Worm (Caenorhabditis elegans) whole organism, L2 larva: ENCODE data around the gene R10D12.8.

ENCODE experiments used
- C34F6.9 ChIP-seq: fragments of 150-350 bp; optimal IDR thresholded peaks from 2 replicates; lab custom pipeline; 2014; ENCODE audit warnings: missing biosample characterization, missing genetic modification characterization
- R02D3.7 ChIP-seq: fragments of 150-350 bp; optimal IDR thresholded peaks from 2 replicates; lab custom pipeline; 2014; ENCODE audit warnings: missing biosample characterization, missing genetic modification characterization
- Y55F3AM.14 ChIP-seq: fragments of 200-800 bp; sonication (Bioruptor generic); optimal IDR thresholded peaks from 2 replicates; lab custom pipeline; 2018; ENCODE audit warnings: mild to moderate bottlenecking, missing genetic modification characterization, missing compliant biosample characterization
- ZK546.5 ChIP-seq: sonication (generic microtip); optimal IDR thresholded peaks from 2 replicates; lab custom pipeline; 2017; ENCODE audit warnings: missing biosample characterization, missing genetic modification characterization
- alr-1 ChIP-seq: fragments of 150-350 bp; optimal IDR thresholded peaks from 2 replicates; lab custom pipeline; 2014; ENCODE audit warnings: missing biosample characterization, missing genetic modification characterization
- aly-2 ChIP-seq: fragments of 150-350 bp; optimal IDR thresholded peaks from 2 replicates; lab custom pipeline; 2014; ENCODE audit warnings: missing biosample characterization, missing genetic modification characterization
- ceh-82 ChIP-seq: fragments of 150-350 bp; optimal IDR thresholded peaks from 2 replicates; lab custom pipeline; 2014; ENCODE audit warnings: missing biosample characterization, missing genetic modification characterization
- crh-2 ChIP-seq: sonication (generic microtip); optimal IDR thresholded peaks from 2 replicates; lab custom pipeline; 2017; ENCODE audit warnings: missing biosample characterization, missing genetic modification characterization
- dmd-4 ChIP-seq: sonication (generic microtip); optimal IDR thresholded peaks from 2 replicates; lab custom pipeline; 2017; ENCODE audit warnings: missing biosample characterization, missing genetic modification characterization
- egl-27 ChIP-seq: sonication (generic microtip); optimal IDR thresholded peaks from 3 replicates; lab custom pipeline; 2017; ENCODE audit warnings: missing biosample characterization, missing genetic modification reagents, missing genetic modification characterization
- fos-1 ChIP-seq: fragments of 150-350 bp; optimal IDR thresholded peaks from 2 replicates; lab custom pipeline; 2014; ENCODE audit warnings: missing biosample characterization, missing genetic modification characterization
- gmeb-1 ChIP-seq: fragments of 150-350 bp; optimal IDR thresholded peaks from 2 replicates; lab custom pipeline; 2014; ENCODE audit warnings: missing biosample characterization, missing genetic modification characterization
- lin-11 ChIP-seq: fragments of 150-350 bp; sonication (generic microtip); optimal IDR thresholded peaks from 2 replicates; lab custom pipeline; 2014; ENCODE audit warnings: missing biosample characterization, missing genetic modification characterization, inconsistent platforms, mixed read lengths
- lin-13 ChIP-seq: fragments of 150-350 bp; optimal IDR thresholded peaks from 2 replicates; lab custom pipeline; 2014; ENCODE audit warnings: missing biosample characterization, missing genetic modification reagents, missing genetic modification characterization
- lin-39 ChIP-seq: fragments of 150-350 bp; optimal IDR thresholded peaks from 2 replicates; lab custom pipeline; 2014; ENCODE audit warnings: missing biosample characterization, missing genetic modification reagents, missing genetic modification characterization
- lsy-2 ChIP-seq, 2 experiments: fragments of 150-350 bp in 1 of 2; sonication (generic microtip) in 1 of 2; optimal IDR thresholded peaks; 2 replicates each; lab custom pipeline; 2014 to 2017; ENCODE audit warnings: missing biosample characterization in 2 of 2, missing genetic modification characterization in 2 of 2
- mbf-1 ChIP-seq: sonication (generic microtip); optimal IDR thresholded peaks from 2 replicates; lab custom pipeline; 2017; ENCODE audit warnings: missing biosample characterization, missing genetic modification characterization
- mdl-1 ChIP-seq, 2 experiments: fragments of 150-350 bp in 1 of 2; sonication (generic microtip) in 1 of 2; optimal IDR thresholded peaks; 2 replicates each; lab custom pipeline; 2017; ENCODE audit warnings: missing biosample characterization in 2 of 2, missing genetic modification characterization in 2 of 2
- nhr-10 ChIP-seq: sonication (generic microtip); optimal IDR thresholded peaks from 2 replicates; lab custom pipeline; 2017; ENCODE audit warnings: missing biosample characterization, missing genetic modification characterization
- nhr-11 ChIP-seq: fragments of 150-350 bp; optimal IDR thresholded peaks from 2 replicates; lab custom pipeline; 2014; ENCODE audit warnings: missing biosample characterization, missing genetic modification characterization
- nhr-12 ChIP-seq: fragments of 150-350 bp; optimal IDR thresholded peaks from 2 replicates; lab custom pipeline; 2014; ENCODE audit warnings: missing biosample characterization, missing genetic modification characterization
- nhr-129 ChIP-seq: fragments of 150-350 bp; optimal IDR thresholded peaks from 2 replicates; lab custom pipeline; 2014; ENCODE audit warnings: missing biosample characterization, missing genetic modification characterization
- nhr-21 ChIP-seq: fragments of 150-350 bp; optimal IDR thresholded peaks from 2 replicates; lab custom pipeline; 2014; ENCODE audit warnings: missing biosample characterization, missing genetic modification characterization
- nhr-237 ChIP-seq: fragments of 150-350 bp; optimal IDR thresholded peaks from 2 replicates; lab custom pipeline; 2014; ENCODE audit warnings: missing biosample characterization, missing genetic modification characterization
- peb-1 ChIP-seq: fragments of 150-350 bp; optimal IDR thresholded peaks from 2 replicates; lab custom pipeline; 2014; ENCODE audit warnings: missing biosample characterization, missing genetic modification characterization
- sem-4 ChIP-seq: fragments of 150-350 bp; optimal IDR thresholded peaks from 2 replicates; lab custom pipeline; 2014; ENCODE audit warnings: missing biosample characterization, missing genetic modification reagents, missing genetic modification characterization
- skn-1 ChIP-seq: sonication (generic microtip); optimal IDR thresholded peaks from 2 replicates; lab custom pipeline; 2017; ENCODE audit warnings: missing biosample characterization, missing genetic modification characterization
- sma-3 ChIP-seq: sonication (generic microtip); optimal IDR thresholded peaks from 2 replicates; lab custom pipeline; 2016; ENCODE audit warnings: missing genetic modification reagents, missing genetic modification characterization, missing compliant biosample characterization
- sma-9 ChIP-seq, 2 experiments: fragments of 150-350 bp in 1 of 2; sonication (generic microtip) in 1 of 2; optimal IDR thresholded peaks; 2 replicates each; lab custom pipeline; 2014 to 2016; ENCODE audit warnings: missing genetic modification characterization in 2 of 2, mild to moderate bottlenecking in 1 of 2, missing biosample characterization in 1 of 2, missing compliant biosample characterization in 1 of 2, missing genetic modification reagents in 1 of 2, moderate library complexity in 1 of 2
- snpc-4 ChIP-seq: fragments of 150-350 bp; optimal IDR thresholded peaks from 2 replicates; lab custom pipeline; 2014; ENCODE audit warnings: missing biosample characterization, missing genetic modification characterization
- unc-39 ChIP-seq: fragments of 150-350 bp; optimal IDR thresholded peaks from 2 replicates; lab custom pipeline; 2014; ENCODE audit warnings: missing biosample characterization, missing genetic modification characterization
- unc-55 ChIP-seq: fragments of 150-350 bp; sonication (generic microtip); optimal IDR thresholded peaks from 3 replicates; lab custom pipeline; 2014; ENCODE audit warnings: missing biosample characterization, missing genetic modification reagents, missing genetic modification characterization
- unc-62 ChIP-seq: fragments of 150-350 bp; optimal IDR thresholded peaks from 2 replicates; lab custom pipeline; 2014; ENCODE audit warnings: missing biosample characterization, missing genetic modification reagents, missing genetic modification characterization
- zag-1 ChIP-seq: fragments of 150-350 bp; optimal IDR thresholded peaks from 2 replicates; lab custom pipeline; 2014; ENCODE audit warnings: missing biosample characterization, missing genetic modification characterization
- ztf-1 ChIP-seq: fragments of 200-800 bp; sonication (Bioruptor generic); conservative IDR thresholded peaks from 2 replicates; pipeline ENCODE4 v1.3.6; 2022; ENCODE audit warnings: missing genetic modification characterization, missing compliant biosample characterization
- ztf-11 ChIP-seq: sonication (generic microtip); optimal IDR thresholded peaks from 2 replicates; lab custom pipeline; 2017; ENCODE audit warnings: missing biosample characterization, missing genetic modification characterization

Gene R10D12.8

DNA sequence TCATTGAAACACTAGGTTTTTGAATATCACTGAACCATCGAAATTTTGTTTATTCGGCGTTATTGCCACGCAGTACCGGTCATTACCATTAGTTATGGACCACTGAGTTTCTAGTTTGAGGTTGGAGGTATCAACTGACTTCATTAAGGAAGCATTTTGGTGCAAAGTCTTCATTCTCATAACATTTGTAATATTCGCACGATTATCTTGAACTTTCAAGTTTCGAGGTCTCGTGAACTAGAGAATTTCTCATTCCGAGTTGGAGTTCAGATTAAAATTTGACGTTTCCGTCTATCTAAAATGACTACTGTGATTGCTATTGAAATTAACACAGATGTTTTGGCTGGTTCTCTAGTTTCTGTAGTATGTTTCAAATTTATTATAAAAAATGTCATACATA is 32.4 kb downstream of the R10D12.8 start, which contains the start of gene srx-42:
Gene srx-42, plus strand, starts transcription at position 301 of the 400 bp plus-strand sequence.
- TF ChIP-seq sem-4: no peak
- no peak for TF ChIP-seq fos-1 (tag; lab: Kevin White, UChicago)
- no peak for TF ChIP-seq lin-39 (tag; lab: Kevin White, UChicago)
- TF ChIP-seq C34F6.9 (tag; lab: Kevin White, UChicago): no peak
- TF ChIP-seq ZK546.5 (tag; lab: Kevin White, UChicago): no peak
- TF ChIP-seq unc-39: no peak
- no peak for TF ChIP-seq nhr-21 (tag; lab: Kevin White, UChicago)
- no peak for TF ChIP-seq mbf-1 (tag; lab: Kevin White, UChicago)
- TF ChIP-seq lin-11 (tag; lab: Kevin White, UChicago): no peak
- TF ChIP-seq lin-13 (GFP tag; lab: Kevin White, UChicago): no peak
- no peak for TF ChIP-seq ztf-1
- TF ChIP-seq R02D3.7: no peak
- no peak for TF ChIP-seq zag-1 (tag; lab: Kevin White, UChicago)
- no peak for TF ChIP-seq crh-2 (tag; lab: Kevin White, UChicago)
- TF ChIP-seq sma-3 (GFP tag; lab: Kevin White, UChicago): no peak
- TF ChIP-seq gmeb-1 (tag; lab: Kevin White, UChicago): no peak
- no peak for TF ChIP-seq nhr-10
- no peak for TF ChIP-seq peb-1
- no peak for TF ChIP-seq nhr-129 (tag; lab: Kevin White, UChicago)
- no peak for TF ChIP-seq unc-55

DNA sequence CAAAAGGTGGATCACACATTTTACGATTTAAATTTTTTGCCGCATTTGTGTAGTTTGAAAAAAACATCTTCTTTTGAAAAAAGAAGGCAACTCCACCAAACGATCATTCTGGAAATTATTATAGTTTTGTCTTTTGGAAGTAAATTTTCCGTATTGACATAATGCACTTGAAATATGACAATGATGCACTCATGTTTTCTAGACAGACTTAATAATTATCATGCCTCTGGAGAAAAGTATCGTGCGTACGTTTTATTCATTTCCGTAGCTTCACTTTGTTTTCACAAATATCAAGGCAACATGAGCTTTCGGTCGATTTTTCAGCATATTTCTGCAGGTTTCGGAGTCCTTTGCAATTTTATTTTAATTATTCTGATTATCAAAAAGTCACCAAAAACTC is 34.8 kb downstream of the R10D12.8 start, which contains the start of gene str-250:
Gene str-250, plus strand, starts transcription at position 301 of the 400 bp plus-strand sequence.
- TF ChIP-seq sma-3 (GFP tag; lab: Kevin White, UChicago) (no peak), egl-27 (tag; lab: Kevin White, UChicago) (no peak), nhr-12 (no peak), zag-1 (tag; lab: Kevin White, UChicago) (no peak), unc-62 (GFP tag; lab: Kevin White, UChicago) (no peak), lin-13 (GFP tag; lab: Kevin White, UChicago) (no peak), unc-39 (no peak), sem-4 (no peak), ztf-11 (tag; lab: Kevin White, UChicago) (no peak), fos-1 (tag; lab: Kevin White, UChicago) (no peak), alr-1 (tag; lab: Kevin White, UChicago) (no peak), snpc-4 (tag; lab: Kevin White, UChicago) (no peak), R02D3.7 (no peak), nhr-10 (no peak)

DNA sequence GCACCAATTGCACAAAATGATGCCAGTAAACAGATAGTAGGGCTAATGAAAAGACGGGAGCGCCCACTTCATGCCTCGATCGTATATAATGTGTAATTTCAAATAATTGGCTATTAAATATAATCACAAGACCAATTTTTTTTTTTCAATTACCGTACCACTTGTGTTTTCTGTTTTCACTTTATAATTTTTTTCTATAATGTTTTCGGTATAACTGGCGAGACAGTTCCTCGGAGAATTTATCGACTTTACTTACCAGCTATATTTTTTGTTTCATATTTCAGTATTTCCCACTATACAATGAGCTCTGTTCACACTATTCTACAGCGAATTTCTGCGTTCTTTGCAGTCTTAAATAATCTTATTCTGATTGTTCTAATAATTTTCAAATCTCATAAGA is 36.9 kb downstream of the R10D12.8 start, which contains the start of gene str-252:
Gene str-252, plus strand, starts transcription at position 301 of the 400 bp plus-strand sequence.
- TF ChIP-seq ztf-11 (tag; lab: Kevin White, UChicago) (no peak), ceh-82 (tag; lab: Kevin White, UChicago) (no peak), nhr-11 (no peak), dmd-4 (no peak), alr-1 (tag; lab: Kevin White, UChicago) (no peak), ztf-1 (no peak), aly-2 (no peak), lsy-2 (tag; optimal IDR thresholded peaks at IDR 0.05; lab: Kevin White, UChicago) (no peak), nhr-237 (tag; lab: Kevin White, UChicago) (no peak), nhr-10 (no peak), Y55F3AM.14 (GFP tag; lab: Kevin White, UChicago) (no peak), C34F6.9 (tag; lab: Kevin White, UChicago) (no peak), nhr-129 (tag; lab: Kevin White, UChicago) (no peak), unc-39 (no peak), snpc-4 (tag; lab: Kevin White, UChicago) (no peak), mdl-1 (tag; optimal IDR thresholded peaks at IDR 0.05; lab: Kevin White, UChicago) (no peak), mbf-1 (tag; lab: Kevin White, UChicago) (no peak), lin-39 (tag; lab: Kevin White, UChicago) (no peak), sma-9 (GFP tag; optimal IDR thresholded peaks at IDR 0.05; lab: Kevin White, UChicago) (no peak), sma-9 (tag; optimal IDR thresholded peaks at IDR 0.05; lab: Kevin White, UChicago) (no peak)
- TF ChIP-seq, all 48 proteins: peak for 0

DNA sequence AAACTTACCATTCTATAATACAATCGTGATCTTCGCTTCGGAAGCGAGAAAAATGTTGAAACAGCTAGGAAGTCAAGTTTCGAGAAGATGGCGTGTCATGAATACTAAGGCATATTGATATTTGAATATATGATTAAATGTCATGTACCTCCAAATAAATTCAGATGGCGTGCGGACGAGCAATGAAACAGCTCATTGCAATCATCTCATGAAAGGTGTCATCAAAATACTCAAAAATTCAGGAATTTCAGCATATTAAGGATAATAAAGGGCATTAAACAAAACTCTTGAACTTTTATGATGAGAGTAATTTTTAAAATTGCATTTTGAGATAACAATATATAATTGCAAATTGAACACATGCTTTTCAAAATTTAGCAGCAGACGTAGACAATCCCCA is 37.7 kb downstream of the R10D12.8 start, which contains the start of gene gcy-32:
Gene gcy-32, minus strand, starts transcription at position 101 of the 400 bp plus-strand sequence.
- no peak for TF ChIP-seq skn-1 (tag; lab: Kevin White, UChicago)
